Worm (Caenorhabditis elegans) whole organism, mixed stage, embryonic: Measurements from ENCODE around the gene Y38C1AA.7.

Experiments
- M03D4.4 ChIP-seq: sonication (generic microtip); optimal IDR thresholded peaks from 2 replicates; lab custom pipeline; 2017; ENCODE audit warnings: mild to moderate bottlenecking, missing genetic modification characterization, missing compliant biosample characterization
- bed-3 ChIP-seq: fragments of 200-800 bp; sonication (Bioruptor generic); optimal IDR thresholded peaks from 3 replicates; lab custom pipeline; 2018; ENCODE audit warnings: mild to moderate bottlenecking, missing genetic modification characterization, moderate library complexity, missing compliant biosample characterization
- blmp-1 ChIP-seq: fragments of 150-350 bp; optimal IDR thresholded peaks from 2 replicates; lab custom pipeline; 2014; ENCODE audit warnings: missing biosample characterization, missing genetic modification characterization
- ceh-39 ChIP-seq: fragments of 150-350 bp; optimal IDR thresholded peaks from 2 replicates; lab custom pipeline; 2014; ENCODE audit warnings: missing biosample characterization, missing genetic modification characterization
- ceh-43 ChIP-seq: fragments of 200-800 bp; sonication (Bioruptor generic); optimal IDR thresholded peaks from 2 replicates; lab custom pipeline; 2018; ENCODE audit warnings: mild to moderate bottlenecking, missing genetic modification characterization, moderate library complexity, missing compliant biosample characterization
- ceh-83 ChIP-seq: fragments of 200-800 bp; sonication (Bioruptor generic); optimal IDR thresholded peaks from 2 replicates; lab custom pipeline; 2018; ENCODE audit warnings: mild to moderate bottlenecking, missing genetic modification characterization, missing compliant biosample characterization
- ces-1 ChIP-seq: fragments of 150-350 bp; optimal IDR thresholded peaks from 2 replicates; lab custom pipeline; 2014; ENCODE audit warnings: missing biosample characterization, missing genetic modification reagents, missing genetic modification characterization
- cnd-1 ChIP-seq: fragments of 200-800 bp; sonication (Bioruptor generic); optimal IDR thresholded peaks from 2 replicates; lab custom pipeline; 2018; ENCODE audit warnings: mild to moderate bottlenecking, missing genetic modification characterization, missing compliant biosample characterization
- drap-1 ChIP-seq: fragments of 200-800 bp; sonication (Bioruptor generic); optimal IDR thresholded peaks from 3 replicates; lab custom pipeline; 2018; ENCODE audit warnings: mild to moderate bottlenecking, missing genetic modification characterization, missing compliant biosample characterization
- elt-1 ChIP-seq: sonication (generic microtip); optimal IDR thresholded peaks from 2 replicates; lab custom pipeline; 2017; ENCODE audit warnings: missing genetic modification characterization, mild to moderate bottlenecking, missing compliant biosample characterization, antibody characterized with exemption, moderate library complexity, borderline replicate concordance; ENCODE audit not compliant: insufficient read depth
- elt-3 ChIP-seq: fragments of 150-350 bp; optimal IDR thresholded peaks from 2 replicates; lab custom pipeline; 2014; ENCODE audit warnings: missing biosample characterization, missing genetic modification characterization
- flh-1 ChIP-seq: fragments of 200-800 bp; sonication (Bioruptor generic); optimal IDR thresholded peaks from 2 replicates; lab custom pipeline; 2018; ENCODE audit warnings: mild to moderate bottlenecking, missing genetic modification characterization, moderate library complexity, missing compliant biosample characterization
- ham-2 ChIP-seq: fragments of 200-800 bp; sonication (Bioruptor generic); optimal IDR thresholded peaks from 2 replicates; lab custom pipeline; 2018; ENCODE audit warnings: mild to moderate bottlenecking, missing genetic modification characterization, missing compliant biosample characterization
- hlh-1 ChIP-seq: fragments of 150-350 bp; optimal IDR thresholded peaks from 2 replicates; lab custom pipeline; 2014; ENCODE audit warnings: missing biosample characterization, missing genetic modification reagents, missing genetic modification characterization
- lin-13 ChIP-seq: fragments of 150-350 bp; optimal IDR thresholded peaks from 2 replicates; lab custom pipeline; 2014; ENCODE audit warnings: missing biosample characterization, missing genetic modification characterization
- lin-32 ChIP-seq: fragments of 200-800 bp; sonication (Bioruptor generic); optimal IDR thresholded peaks from 2 replicates; lab custom pipeline; 2018; ENCODE audit warnings: mild to moderate bottlenecking, missing genetic modification characterization, missing compliant biosample characterization
- lsy-2 ChIP-seq: fragments of 150-350 bp; optimal IDR thresholded peaks from 2 replicates; lab custom pipeline; 2014; ENCODE audit warnings: missing biosample characterization, missing genetic modification characterization
- mab-5 ChIP-seq: fragments of 150-350 bp; optimal IDR thresholded peaks from 2 replicates; lab custom pipeline; 2014; ENCODE audit warnings: missing biosample characterization, missing genetic modification characterization
- mep-1 ChIP-seq: fragments of 150-350 bp; optimal IDR thresholded peaks from 2 replicates; lab custom pipeline; 2017; ENCODE audit warnings: missing biosample characterization, missing genetic modification reagents, missing genetic modification characterization, inconsistent platforms
- mls-2 ChIP-seq: sonication (generic microtip); optimal IDR thresholded peaks from 2 replicates; lab custom pipeline; 2016; ENCODE audit warnings: mild to moderate bottlenecking, missing genetic modification characterization, moderate library complexity, missing compliant biosample characterization
- nhr-12 ChIP-seq: fragments of 150-350 bp; optimal IDR thresholded peaks from 2 replicates; lab custom pipeline; 2014; ENCODE audit warnings: missing biosample characterization, missing genetic modification characterization
- nhr-2 ChIP-seq: fragments of 150-350 bp; optimal IDR thresholded peaks from 2 replicates; lab custom pipeline; 2014; ENCODE audit warnings: missing biosample characterization, missing genetic modification characterization
- nhr-237 ChIP-seq: fragments of 150-350 bp; optimal IDR thresholded peaks from 2 replicates; lab custom pipeline; 2014; ENCODE audit warnings: missing biosample characterization, missing genetic modification characterization
- nhr-28 ChIP-seq: fragments of 150-350 bp; optimal IDR thresholded peaks from 2 replicates; lab custom pipeline; 2014; ENCODE audit warnings: missing biosample characterization, missing genetic modification characterization
- nhr-76 ChIP-seq: sonication (generic microtip); optimal IDR thresholded peaks from 2 replicates; lab custom pipeline; 2017; ENCODE audit warnings: missing biosample characterization, missing genetic modification characterization
- pha-4 ChIP-seq: fragments of 150-350 bp; optimal IDR thresholded peaks from 2 replicates; lab custom pipeline; 2018; ENCODE audit warnings: missing biosample characterization, missing genetic modification reagents, missing genetic modification characterization
- sem-2 ChIP-seq: fragments of 200-800 bp; sonication (Bioruptor generic); optimal IDR thresholded peaks from 2 replicates; lab custom pipeline; 2018; ENCODE audit warnings: mild to moderate bottlenecking, missing genetic modification characterization, missing compliant biosample characterization
- snpc-4 ChIP-seq: fragments of 150-350 bp; optimal IDR thresholded peaks from 2 replicates; lab custom pipeline; 2014; ENCODE audit warnings: missing biosample characterization, missing genetic modification characterization
- sptf-1 ChIP-seq: sonication (generic microtip); optimal IDR thresholded peaks from 2 replicates; lab custom pipeline; 2017; ENCODE audit warnings: mild to moderate bottlenecking, missing genetic modification characterization, moderate library complexity, missing compliant biosample characterization
- tbx-8 ChIP-seq: fragments of 200-800 bp; sonication (Bioruptor generic); optimal IDR thresholded peaks from 2 replicates; lab custom pipeline; 2018; ENCODE audit warnings: mild to moderate bottlenecking, missing genetic modification characterization, moderate library complexity, missing compliant biosample characterization
- unc-120 ChIP-seq: sonication (generic microtip); optimal IDR thresholded peaks from 2 replicates; lab custom pipeline; 2017; ENCODE audit warnings: missing genetic modification characterization, missing compliant biosample characterization; ENCODE audit not compliant: poor library complexity, severe bottlenecking
- unc-39 ChIP-seq: fragments of 150-350 bp; optimal IDR thresholded peaks from 2 replicates; lab custom pipeline; 2014; ENCODE audit warnings: missing biosample characterization, missing genetic modification characterization
- unc-62 ChIP-seq: fragments of 150-350 bp; optimal IDR thresholded peaks from 2 replicates; lab custom pipeline; 2014; ENCODE audit warnings: missing biosample characterization, missing genetic modification reagents, missing genetic modification characterization
- zip-8 ChIP-seq: fragments of 150-350 bp; optimal IDR thresholded peaks from 2 replicates; lab custom pipeline; 2014; ENCODE audit warnings: missing biosample characterization, missing genetic modification characterization
- ztf-11 ChIP-seq: fragments of 150-350 bp; optimal IDR thresholded peaks from 2 replicates; lab custom pipeline; 2014; ENCODE audit warnings: missing biosample characterization, missing genetic modification characterization

Y38C1AA.7 gene

DNA sequence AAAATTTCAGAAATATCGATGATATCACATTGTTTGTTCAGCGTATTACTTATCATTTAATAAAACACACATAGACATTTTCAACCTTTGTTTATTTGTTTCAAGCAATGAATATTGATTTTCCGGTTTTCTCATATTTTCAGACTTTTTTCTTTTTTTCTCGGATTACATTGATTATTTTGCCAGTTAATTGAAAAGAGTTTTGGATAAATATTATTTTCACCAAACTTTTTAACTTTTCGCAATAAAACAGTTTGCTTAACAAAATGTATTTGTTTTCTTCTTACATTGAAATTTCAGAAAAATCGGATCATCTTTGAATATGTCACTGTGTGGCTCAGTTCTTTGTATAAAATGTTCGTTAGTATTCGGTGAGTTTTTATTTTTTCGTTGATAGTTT, 3.8 kb downstream of the Y38C1AA.7 start, which contains the start of gene Y38C1AA.6:
Y38C1AA.6 (plus strand) TSS at position 301 of the 400 bp plus-strand sequence.
- TF ChIP-seq nhr-237 (tag; lab: Kevin White, UChicago) (no peak), unc-62 (GFP tag; lab: Kevin White, UChicago) (no peak)
- TF ChIP-seq, all 35 proteins: peak for 0

DNA sequence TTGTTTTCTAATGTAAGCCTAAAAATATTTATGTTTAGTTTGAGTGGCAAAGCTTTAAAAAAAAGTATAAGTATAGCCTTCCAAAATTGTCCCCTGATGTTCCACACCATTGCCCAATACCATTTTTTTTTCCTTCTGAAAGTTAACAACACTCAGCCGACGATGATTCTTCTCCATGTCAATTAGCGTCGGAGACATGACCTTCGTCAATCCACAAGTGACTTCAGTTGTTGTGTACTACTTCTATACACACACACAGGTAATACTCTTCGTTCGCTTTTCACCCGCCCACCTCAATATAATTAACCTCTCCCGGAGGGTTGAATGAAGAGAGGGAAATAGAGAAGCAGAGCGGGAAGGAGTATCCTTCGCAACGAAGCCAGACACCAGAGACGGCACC, 6.0 kb downstream of the Y38C1AA.7 start, which contains the start of gene cutl-24:
cutl-24 (plus strand) TSS at position 301 of the 400 bp plus-strand sequence.
- TF ChIP-seq tbx-8 (GFP tag; lab: Kevin White, UChicago) (no peak), nhr-76 (tag; lab: Kevin White, UChicago) (no peak), ceh-83 (no peak), ztf-11 (tag; lab: Kevin White, UChicago) (no peak), ham-2 (GFP tag; lab: Kevin White, UChicago) (no peak), nhr-12 (tag; lab: Kevin White, UChicago) (no peak), mls-2 (tag; lab: Kevin White, UChicago) (no peak), flh-1 (GFP tag; lab: Kevin White, UChicago) (no peak), elt-3 (tag; lab: Kevin White, UChicago) (no peak), unc-120 (tag; lab: Kevin White, UChicago) (no peak), unc-62 (GFP tag; lab: Kevin White, UChicago) (no peak)

DNA sequence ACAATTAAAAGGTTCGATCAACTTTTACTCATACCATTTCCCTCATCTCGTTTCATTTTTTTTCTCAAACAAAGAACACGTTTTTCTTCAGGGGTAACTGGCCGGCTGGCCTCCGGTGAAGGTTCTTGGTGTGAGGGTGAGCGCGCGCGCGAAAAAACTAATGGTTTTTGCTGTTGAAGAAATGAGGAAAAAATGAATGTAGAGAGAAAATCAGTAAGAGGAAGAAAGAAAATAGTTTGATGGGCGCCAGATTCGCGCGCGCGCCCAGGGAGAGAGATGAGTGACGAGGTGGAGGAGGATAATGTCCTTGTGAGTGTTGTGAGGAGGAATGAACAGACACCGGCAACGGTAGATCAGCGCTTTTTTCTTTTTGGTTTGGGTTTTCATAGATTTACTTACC, 12.3 kb downstream of the Y38C1AA.7 start:
- TF ChIP-seq ces-1 (GFP tag; lab: Kevin White, UChicago): no peak
- no peak for TF ChIP-seq ceh-43 (GFP tag; lab: Kevin White, UChicago)

DNA sequence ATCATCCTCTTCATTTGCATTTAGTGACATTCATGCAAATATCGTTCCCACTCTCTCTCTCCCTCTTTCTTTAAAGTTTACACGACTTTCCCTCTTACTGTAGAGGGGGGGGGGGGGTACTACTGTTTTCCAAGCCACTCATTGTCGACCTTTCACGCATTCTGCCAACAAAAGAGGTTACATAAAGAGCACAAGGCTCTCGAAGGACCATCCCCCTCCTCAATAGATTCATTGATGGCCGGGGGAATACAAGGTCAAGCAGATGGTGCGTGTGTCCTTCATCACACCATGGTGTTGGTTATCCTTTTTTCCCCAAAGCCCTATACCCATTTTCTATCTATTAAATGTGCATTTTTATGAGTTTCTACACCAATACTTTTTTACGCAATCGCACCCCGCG, 14.2 kb downstream of the Y38C1AA.7 start:
- TF ChIP-seq mep-1 (tag; lab: Kevin White, UChicago): no peak
- peak; percentile 87 for TF ChIP-seq nhr-2 (tag; lab: Kevin White, UChicago)
- TF ChIP-seq elt-1 (tag; lab: Kevin White, UChicago): no peak
- peak; percentile 37 for TF ChIP-seq mls-2 (tag; lab: Kevin White, UChicago)
- TF ChIP-seq ham-2 (GFP tag; lab: Kevin White, UChicago): peak; percentile 18
- TF ChIP-seq cnd-1: peak; percentile 63
- no peak for TF ChIP-seq flh-1 (GFP tag; lab: Kevin White, UChicago)

DNA sequence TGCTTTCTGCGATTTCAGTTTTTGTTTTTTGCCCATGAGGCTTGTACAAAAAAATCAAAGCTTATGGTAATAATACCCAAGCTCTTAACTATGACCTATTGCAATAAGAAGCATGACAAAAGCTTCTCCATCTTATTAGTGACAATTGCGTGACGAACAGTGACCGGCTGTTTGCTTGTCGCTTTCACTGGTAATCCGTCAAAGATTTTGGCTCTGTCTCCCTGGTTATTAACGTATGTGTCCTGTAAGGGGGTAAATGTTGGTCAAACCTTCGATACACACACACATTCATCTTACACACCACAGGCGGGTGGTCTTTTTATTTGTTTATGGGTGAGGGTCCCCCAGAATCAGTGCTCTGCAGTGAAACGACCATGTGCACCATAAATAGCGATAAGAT, 15.4 kb downstream of the Y38C1AA.7 start:
- peak; percentile 4 for TF ChIP-seq pha-4 (tag; lab: Kevin White, UChicago)
- TF ChIP-seq mls-2 (tag; lab: Kevin White, UChicago): peak; percentile 19
- TF ChIP-seq sem-2: no peak
- TF ChIP-seq nhr-2 (tag; lab: Kevin White, UChicago): peak; percentile 77
- peak; percentile 64 for TF ChIP-seq unc-62 (GFP tag; lab: Kevin White, UChicago)

DNA sequence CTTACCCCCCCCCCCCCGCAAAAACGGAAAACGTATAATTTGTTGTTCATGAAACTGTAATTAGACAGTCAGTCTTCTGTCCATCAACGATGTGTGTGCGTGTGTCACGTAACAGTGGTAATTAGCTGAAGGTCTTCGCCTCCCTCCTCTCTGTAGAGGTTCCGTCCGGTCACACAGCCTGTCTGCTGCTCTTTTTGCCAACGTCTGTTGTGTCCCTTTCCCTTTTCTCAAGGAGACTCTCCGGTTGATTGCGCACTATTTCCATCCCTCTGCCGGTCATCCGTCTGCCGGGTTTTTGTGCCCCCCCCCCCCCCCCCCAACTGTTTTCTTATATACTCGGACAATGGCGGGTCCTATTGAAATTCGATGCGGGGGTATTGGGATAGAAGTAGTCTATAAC, 16.9 kb downstream of the Y38C1AA.7 start:
- TF ChIP-seq unc-62 (GFP tag; lab: Kevin White, UChicago): peak; percentile 65
- no peak for TF ChIP-seq zip-8 (tag; lab: Kevin White, UChicago)
- peak; percentile 46 for TF ChIP-seq drap-1 (GFP tag; lab: Kevin White, UChicago)
- peak; percentile 29 for TF ChIP-seq ham-2 (GFP tag; lab: Kevin White, UChicago)
- no peak for TF ChIP-seq pha-4 (tag; lab: Kevin White, UChicago)
- TF ChIP-seq nhr-28 (tag; lab: Kevin White, UChicago): no peak
- no peak for TF ChIP-seq sem-2
- TF ChIP-seq nhr-2 (tag; lab: Kevin White, UChicago): peak; percentile 99
- no peak for TF ChIP-seq ces-1 (GFP tag; lab: Kevin White, UChicago)
- peak; percentile 15 for TF ChIP-seq flh-1 (GFP tag; lab: Kevin White, UChicago)
- peak; percentile 90 for TF ChIP-seq cnd-1
- TF ChIP-seq tbx-8 (GFP tag; lab: Kevin White, UChicago): peak; percentile 6
- peak; percentile 81 for TF ChIP-seq ceh-43 (GFP tag; lab: Kevin White, UChicago)
- no peak for TF ChIP-seq nhr-237 (tag; lab: Kevin White, UChicago)
- peak; percentile 89 for TF ChIP-seq mls-2 (tag; lab: Kevin White, UChicago)
- no peak for TF ChIP-seq snpc-4 (tag; lab: Kevin White, UChicago)
- TF ChIP-seq mab-5 (tag; lab: Kevin White, UChicago): no peak
- TF ChIP-seq nhr-12 (tag; lab: Kevin White, UChicago): no peak
- TF ChIP-seq blmp-1: no peak
- TF ChIP-seq ceh-83: no peak
- peak; percentile 56 for TF ChIP-seq ztf-11 (tag; lab: Kevin White, UChicago)
- TF ChIP-seq elt-1 (tag; lab: Kevin White, UChicago): no peak
- peak; percentile 59 for TF ChIP-seq lin-32 (GFP tag; lab: Kevin White, UChicago)
- TF ChIP-seq sptf-1 (tag; lab: Kevin White, UChicago): peak; percentile 86
- no peak for TF ChIP-seq unc-120 (tag; lab: Kevin White, UChicago)
- TF ChIP-seq ceh-39 (tag; lab: Kevin White, UChicago): no peak
- TF ChIP-seq hlh-1 (tag; lab: Kevin White, UChicago): no peak
- TF ChIP-seq bed-3 (GFP tag; lab: Kevin White, UChicago): no peak
- TF ChIP-seq elt-3 (tag; lab: Kevin White, UChicago): no peak
- TF ChIP-seq M03D4.4 (tag; lab: Kevin White, UChicago): peak; percentile 14
- TF ChIP-seq lsy-2 (tag; lab: Kevin White, UChicago): no peak
- no peak for TF ChIP-seq unc-39 (tag; lab: Kevin White, UChicago)
- TF ChIP-seq lin-13 (tag; lab: Kevin White, UChicago): peak; percentile 27
- TF ChIP-seq mep-1 (tag; lab: Kevin White, UChicago): no peak
- TF ChIP-seq nhr-76 (tag; lab: Kevin White, UChicago): no peak
- TF ChIP-seq, all 35 proteins: peak for 14
